Fruit fly (Drosophila melanogaster): ENCODE data around the gene CG33939.

- TF ChIP-seq psq (optimal IDR thresholded peaks at IDR 0.05) (no peak), Sin3A (optimal IDR thresholded peaks at IDR 0.05) (no peak), ttk (optimal IDR thresholded peaks at IDR 0.05) (no peak), insv (optimal IDR thresholded peaks at IDR 0.05) (no peak)
Observed at dm6 chrX:19144785-19145422, 29.8 kb downstream of the CG33939 start.

All from Kc167 (cell line).